Worm (Caenorhabditis elegans): ENCODE measurements around the gene B0252.8.

B0252.8 gene

DNA sequence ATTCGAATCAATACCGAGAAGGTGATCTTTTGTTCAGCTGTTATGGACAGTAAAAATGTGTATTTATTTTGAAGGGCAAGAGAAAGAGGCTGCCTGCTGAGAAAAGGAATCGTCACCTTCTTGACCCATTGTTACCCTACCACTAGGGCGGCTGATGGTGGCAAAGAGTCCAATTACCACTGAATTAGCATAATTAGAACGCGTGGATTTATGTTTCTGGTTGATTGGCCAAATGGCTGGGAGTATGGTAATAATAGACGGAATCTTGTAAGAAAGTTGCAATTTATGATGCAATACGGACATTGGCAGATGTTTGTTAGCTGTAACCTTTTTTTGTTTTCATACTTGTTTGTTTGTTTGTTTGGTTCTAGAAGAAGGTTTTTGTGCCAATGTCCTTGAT is 23.9 kb downstream of the B0252.8 start:
- TF ChIP-seq tbx-7 (tag; optimal IDR thresholded peaks at IDR 0.05) (no peak), unc-86 (tag; optimal IDR thresholded peaks at IDR 0.05) (no peak), ref-2 (tag; optimal IDR thresholded peaks at IDR 0.05) (peak; percentile 41), ahr-1 (tag; optimal IDR thresholded peaks at IDR 0.05) (no peak), sox-2 (GFP tag; IDR thresholded peaks at IDR 0.05) (peak; percentile 63; the same call in 1 of the 2 replicates), ceh-31 (tag; optimal IDR thresholded peaks at IDR 0.05) (peak; percentile 71), dve-1 (tag; optimal IDR thresholded peaks at IDR 0.05) (no peak), nhr-11 (tag; optimal IDR thresholded peaks at IDR 0.05) (no peak), ceh-34 (tag; optimal IDR thresholded peaks at IDR 0.05) (peak; percentile 14), ceh-45 (GFP tag; IDR thresholded peaks at IDR 0.05) (no peak), nfya-1 (tag; optimal IDR thresholded peaks at IDR 0.05) (no peak), unc-42 (tag; optimal IDR thresholded peaks at IDR 0.05) (peak; percentile 9)

DNA sequence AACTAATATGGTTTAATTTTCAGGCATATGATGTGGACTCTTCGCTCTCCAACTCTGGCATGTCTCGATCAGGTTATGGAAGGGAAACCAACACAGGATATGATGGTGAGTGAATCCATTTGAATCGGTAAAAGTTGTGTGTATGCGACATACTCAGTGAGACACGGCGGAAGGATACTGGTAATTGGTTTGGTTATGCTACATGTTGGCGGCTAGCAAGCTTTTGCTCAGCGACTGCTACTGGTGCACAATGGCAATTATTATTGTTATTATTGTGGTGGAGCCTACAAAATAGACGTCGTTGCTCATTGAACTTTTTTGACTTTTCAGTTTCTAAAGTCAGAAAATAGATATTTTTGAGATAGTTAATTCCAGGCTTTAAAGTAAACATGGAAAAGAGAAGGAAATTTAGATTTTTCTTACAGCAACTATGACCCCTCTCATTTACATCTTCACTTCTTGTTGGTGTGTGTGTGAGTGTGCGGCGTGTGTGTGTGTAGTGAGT is 24.8 kb downstream of the B0252.8 start:
- TF ChIP-seq unc-42 (tag; optimal IDR thresholded peaks at IDR 0.05) (peak; percentile 67), nfya-1 (tag; optimal IDR thresholded peaks at IDR 0.05) (peak; percentile 1), K02D7.2 (tag; optimal IDR thresholded peaks at IDR 0.05) (no peak)

DNA sequence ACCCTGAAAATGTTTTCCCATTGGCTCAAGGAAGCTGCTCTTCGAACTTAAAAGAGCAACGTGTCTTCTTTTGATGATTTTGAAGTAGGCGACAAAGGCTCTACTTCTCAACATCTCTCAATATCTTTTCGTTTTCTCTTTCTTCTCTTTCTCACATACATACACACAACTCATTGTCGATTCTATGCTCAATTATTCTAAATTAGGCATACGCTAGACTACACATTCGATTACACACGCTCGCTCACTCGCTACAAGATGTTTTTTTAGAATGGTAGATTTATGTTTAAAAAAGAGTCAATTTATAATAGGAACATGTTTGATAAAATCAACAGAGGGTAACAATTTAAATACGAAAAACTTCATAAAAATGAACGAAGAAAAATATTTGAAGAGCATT is 25.6 kb downstream of the B0252.8 start:
- TF ChIP-seq ceh-31 (tag; optimal IDR thresholded peaks at IDR 0.05) (peak; percentile 59), pqm-1 (tag; optimal IDR thresholded peaks at IDR 0.05) (no peak)

DNA sequence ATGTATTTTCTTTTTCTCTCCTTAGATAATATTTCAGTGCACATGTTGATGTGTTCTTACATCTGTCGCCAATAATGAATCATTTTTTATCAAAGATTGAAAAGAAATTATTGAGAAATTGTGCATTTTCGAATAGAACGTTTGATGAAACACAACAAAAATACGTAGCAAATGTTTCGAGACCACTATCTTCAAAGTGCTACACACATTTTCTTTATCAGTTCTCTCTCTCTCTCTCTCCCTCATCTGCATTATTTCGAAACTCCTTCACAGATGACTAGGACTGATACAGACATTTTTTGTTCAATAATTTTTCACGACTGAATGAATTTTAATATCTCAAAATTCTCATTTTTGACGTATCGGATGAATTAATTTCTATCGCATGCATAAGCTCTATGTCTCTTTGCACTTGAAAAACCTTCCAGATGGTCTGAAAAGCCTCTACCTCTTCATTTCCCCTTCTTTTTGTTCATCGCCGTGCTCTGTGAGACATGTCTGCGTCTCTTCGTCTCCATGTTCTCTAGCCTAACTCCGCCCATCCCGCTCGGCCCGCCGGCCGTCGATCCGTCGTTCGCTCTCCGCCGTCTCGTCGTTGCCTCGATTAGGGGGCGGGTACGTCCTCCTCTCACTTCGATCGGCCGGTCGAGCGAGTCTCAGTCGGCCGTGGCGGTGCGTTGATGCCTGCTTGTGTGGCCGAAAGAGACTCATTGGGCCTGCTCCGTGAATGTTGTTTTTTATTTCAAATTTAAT is 27.5 kb downstream of the B0252.8 start:
- TF ChIP-seq C08G9.2 (tag; optimal IDR thresholded peaks at IDR 0.05) (peak; percentile 58), ceh-34 (tag; optimal IDR thresholded peaks at IDR 0.05) (peak; percentile 56), F13H6.1 (tag; optimal IDR thresholded peaks at IDR 0.05) (peak; percentile 18), unc-86 (tag; optimal IDR thresholded peaks at IDR 0.05) (no peak), dmd-4 (tag; optimal IDR thresholded peaks at IDR 0.05; ENCODE audit: borderline replicate concordance) (no peak), syd-9 (tag; optimal IDR thresholded peaks at IDR 0.05) (peak; percentile 52), tbx-2 (tag; optimal IDR thresholded peaks at IDR 0.05) (peak; percentile 54), fkh-10 (GFP tag; optimal IDR thresholded peaks at IDR 0.05) (no peak), ref-2 (tag; optimal IDR thresholded peaks at IDR 0.05) (peak; percentile 72), ceh-22 (tag; optimal IDR thresholded peaks at IDR 0.05) (no peak), elt-2 (tag; optimal IDR thresholded peaks at IDR 0.05) (peak; percentile 46), madf-2 (tag; optimal IDR thresholded peaks at IDR 0.05) (no peak), pax-1 (tag; optimal IDR thresholded peaks at IDR 0.05) (peak; percentile 64), fkh-6 (tag; optimal IDR thresholded peaks at IDR 0.05) (peak; percentile 42), sox-2 (GFP tag; IDR thresholded peaks at IDR 0.05) (no peak), che-1 (tag; optimal IDR thresholded peaks at IDR 0.05) (no peak), eyg-1 (tag; optimal IDR thresholded peaks at IDR 0.05) (peak; percentile 15), unc-42 (tag; optimal IDR thresholded peaks at IDR 0.05) (peak; percentile 53), ceh-2 (tag; optimal IDR thresholded peaks at IDR 0.05) (peak; percentile 39), ceh-30 (tag; optimal IDR thresholded peaks at IDR 0.05) (no peak), ceh-45 (GFP tag; IDR thresholded peaks at IDR 0.05) (no peak), mec-3 (tag; optimal IDR thresholded peaks at IDR 0.05; ENCODE audit: borderline replicate concordance) (no peak), hlh-15 (tag; optimal IDR thresholded peaks at IDR 0.05) (no peak), C38D4.7 (GFP tag; optimal IDR thresholded peaks at IDR 0.05) (peak; percentile 0), lin-11 (tag; optimal IDR thresholded peaks at IDR 0.05) (no peak), ceh-24 (tag; optimal IDR thresholded peaks at IDR 0.05) (no peak), ceh-48 (tag; optimal IDR thresholded peaks at IDR 0.05) (no peak), pat-9 (tag; optimal IDR thresholded peaks at IDR 0.05) (no peak), ama-1 (optimal IDR thresholded peaks at IDR 0.05) (no peak), sdc-2 (tag; optimal IDR thresholded peaks at IDR 0.05) (peak; percentile 48), hlh-13 (GFP tag; optimal IDR thresholded peaks at IDR 0.05) (no peak), nfya-1 (tag; optimal IDR thresholded peaks at IDR 0.05) (peak; percentile 53), hlh-8 (tag; optimal IDR thresholded peaks at IDR 0.05) (no peak), pha-4 (tag; optimal IDR thresholded peaks at IDR 0.05) (no peak), unc-3 (GFP tag; conservative IDR thresholded peaks at IDR 0.05) (no peak), unc-3 (tag; optimal IDR thresholded peaks at IDR 0.05) (no peak), ceh-31 (tag; optimal IDR thresholded peaks at IDR 0.05) (peak; percentile 66), ceh-14 (tag; optimal IDR thresholded peaks at IDR 0.05) (peak; percentile 59), nhr-232 (tag; optimal IDR thresholded peaks at IDR 0.05) (peak; percentile 20)
